Worm (Caenorhabditis elegans) whole organism, young adult: ENCODE results near the gene cng-1.

Experiments
- B0019.2 ChIP-seq: fragments of 200-800 bp; sonication (Bioruptor generic); conservative IDR thresholded peaks from 2 replicates; pipeline ENCODE4 v1.3.6; 2022; ENCODE audit warnings: missing genetic modification reagents, missing genetic modification characterization, missing compliant biosample characterization
- B0336.3 ChIP-seq: fragments of 200-800 bp; sonication (Bioruptor generic); IDR thresholded peaks from 2 replicates; pipeline ENCODE4 v1.3.6; 2022; ENCODE audit warnings: missing genetic modification characterization, missing compliant biosample characterization
- C17E4.6 ChIP-seq: fragments of 200-800 bp; sonication (Bioruptor generic); IDR thresholded peaks from 2 replicates; pipeline ENCODE4 v1.3.6; 2022; ENCODE audit warnings: missing genetic modification reagents, missing genetic modification characterization, missing compliant biosample characterization
- D2030.7 ChIP-seq: fragments of 200-800 bp; sonication (Bioruptor generic); IDR thresholded peaks from 2 replicates; pipeline ENCODE4 v1.3.6; 2022; ENCODE audit warnings: missing genetic modification reagents, missing genetic modification characterization, missing compliant biosample characterization
- Y53F4B.3 ChIP-seq: fragments of 200-800 bp; sonication (Bioruptor generic); IDR thresholded peaks from 2 replicates; pipeline ENCODE4 v1.3.6; 2022; ENCODE audit warnings: missing genetic modification reagents, missing genetic modification characterization, missing compliant biosample characterization
- Y53G8AR.9 ChIP-seq: fragments of 200-800 bp; sonication (Bioruptor generic); conservative IDR thresholded peaks from 2 replicates; pipeline ENCODE4 v1.3.6; 2022; ENCODE audit warnings: missing genetic modification reagents, missing genetic modification characterization, missing compliant biosample characterization
- attf-3 ChIP-seq: fragments of 200-800 bp; sonication (Bioruptor generic); conservative IDR thresholded peaks from 2 replicates; pipeline ENCODE4 v1.3.6; 2022; ENCODE audit warnings: missing genetic modification reagents, missing genetic modification characterization, missing compliant biosample characterization
- attf-6 ChIP-seq: fragments of 200-800 bp; sonication (Bioruptor generic); IDR thresholded peaks from 2 replicates; pipeline ENCODE4 v1.3.6; 2022; ENCODE audit warnings: missing genetic modification reagents, missing genetic modification characterization, missing compliant biosample characterization
- ccch-3 ChIP-seq: fragments of 200-800 bp; sonication (Bioruptor generic); optimal IDR thresholded peaks from 2 replicates; lab custom pipeline; 2018; ENCODE audit warnings: mild to moderate bottlenecking, missing genetic modification characterization, missing compliant biosample characterization
- cebp-1 ChIP-seq, 2 experiments: fragments of 200-800 bp in 1 of 2; sonication (Bioruptor generic) in 1 of 2; sonication (generic microtip) in 1 of 2; IDR thresholded peaks in 1 of 2; optimal IDR thresholded peaks in 1 of 2; 2 replicates each; pipeline versions ENCODE4 v1.3.6 to Lab custom; 2017 to 2022; ENCODE audit warnings: missing compliant biosample characterization in 2 of 2, missing genetic modification characterization in 2 of 2, mild to moderate bottlenecking in 1 of 2, missing genetic modification reagents in 1 of 2, moderate library complexity in 1 of 2
- ceh-40 ChIP-seq: fragments of 200-800 bp; sonication (Bioruptor generic); IDR thresholded peaks from 2 replicates; pipeline ENCODE4 v1.3.6; 2022; ENCODE audit warnings: missing genetic modification characterization, missing compliant biosample characterization
- dox-1 ChIP-seq: fragments of 200-800 bp; sonication (Bioruptor generic); IDR thresholded peaks from 2 replicates; pipeline ENCODE4 v1.3.6; 2022; ENCODE audit warnings: missing genetic modification reagents, missing genetic modification characterization, missing compliant biosample characterization
- dpl-1 ChIP-seq: fragments of 150-350 bp; optimal IDR thresholded peaks from 2 replicates; lab custom pipeline; 2014; ENCODE audit warnings: missing biosample characterization, missing genetic modification reagents, missing genetic modification characterization
- efl-1 ChIP-seq: fragments of 150-350 bp; optimal IDR thresholded peaks from 2 replicates; lab custom pipeline; 2014; ENCODE audit warnings: missing biosample characterization, missing genetic modification reagents, missing genetic modification characterization
- ekl-4 ChIP-seq: fragments of 200-800 bp; sonication (Bioruptor generic); IDR thresholded peaks from 2 replicates; pipeline ENCODE4 v1.3.6; 2022; ENCODE audit warnings: missing genetic modification reagents, missing genetic modification characterization, missing compliant biosample characterization
- him-1 ChIP-seq: sonication (generic microtip); optimal IDR thresholded peaks from 2 replicates; lab custom pipeline; 2016; ENCODE audit warnings: missing genotype, missing genetic modification reagents, missing genetic modification characterization, missing compliant biosample characterization
- hmg-1.2 ChIP-seq: fragments of 200-800 bp; sonication (Bioruptor generic); IDR thresholded peaks from 2 replicates; pipeline ENCODE4 v1.3.6; 2022; ENCODE audit warnings: missing genetic modification reagents, missing genetic modification characterization, missing compliant biosample characterization
- hmg-20 ChIP-seq: fragments of 200-800 bp; sonication (Bioruptor generic); IDR thresholded peaks from 2 replicates; pipeline ENCODE4 v1.3.6; 2022; ENCODE audit warnings: missing genetic modification reagents, missing genetic modification characterization, missing compliant biosample characterization
- hsf-1 ChIP-seq: fragments of 200-800 bp; sonication (Bioruptor generic); IDR thresholded peaks from 2 replicates; pipeline ENCODE4 v1.3.6; 2022; ENCODE audit warnings: missing genetic modification reagents, missing genetic modification characterization, missing compliant biosample characterization
- lin-26 ChIP-seq: fragments of 200-800 bp; sonication (Bioruptor generic); IDR thresholded peaks from 2 replicates; pipeline ENCODE4 v1.3.6; 2022; ENCODE audit warnings: missing genetic modification reagents, missing genetic modification characterization, missing compliant biosample characterization
- lin-35 ChIP-seq, 3 experiments: fragments of 150-350 bp in 2 of 3; sonication (generic microtip) in 1 of 3; optimal IDR thresholded peaks; 2 replicates each; lab custom pipeline; 2014 to 2018; ENCODE audit warnings: missing biosample characterization in 3 of 3, missing genetic modification characterization in 3 of 3, missing genetic modification reagents in 3 of 3
- lin-54 ChIP-seq: fragments of 200-800 bp; sonication (Bioruptor generic); optimal IDR thresholded peaks from 2 replicates; lab custom pipeline; 2018; ENCODE audit warnings: mild to moderate bottlenecking, missing genetic modification characterization, missing compliant biosample characterization
- lsl-1 ChIP-seq: fragments of 200-800 bp; sonication (Bioruptor generic); optimal IDR thresholded peaks from 2 replicates; lab custom pipeline; 2018; ENCODE audit warnings: mild to moderate bottlenecking, missing genetic modification characterization, moderate library complexity, missing compliant biosample characterization
- madf-10 ChIP-seq: sonication (generic microtip); optimal IDR thresholded peaks from 2 replicates; lab custom pipeline; 2016; ENCODE audit warnings: mild to moderate bottlenecking, missing genetic modification characterization, missing compliant biosample characterization
- madf-3 ChIP-seq: fragments of 200-800 bp; sonication (Bioruptor generic); IDR thresholded peaks from 2 replicates; pipeline ENCODE4 v1.3.6; 2022; ENCODE audit warnings: missing genetic modification reagents, missing genetic modification characterization, missing compliant biosample characterization
- nfya-1 ChIP-seq: sonication (generic microtip); optimal IDR thresholded peaks from 2 replicates; lab custom pipeline; 2017; ENCODE audit warnings: antibody characterized with exemption, missing compliant biosample characterization, missing genetic modification characterization, borderline replicate concordance; ENCODE audit not compliant: insufficient read depth
- pbrm-1 ChIP-seq: fragments of 200-800 bp; sonication (Bioruptor generic); IDR thresholded peaks from 2 replicates; pipeline ENCODE4 v1.3.6; 2022; ENCODE audit warnings: missing genetic modification reagents, missing genetic modification characterization, missing compliant biosample characterization
- repo-1 ChIP-seq: sonication (generic microtip); optimal IDR thresholded peaks from 2 replicates; lab custom pipeline; 2017; ENCODE audit warnings: mild to moderate bottlenecking, missing genetic modification characterization, missing compliant biosample characterization
- snpc-1.1 ChIP-seq: sonication (generic microtip); optimal IDR thresholded peaks from 2 replicates; lab custom pipeline; 2017; ENCODE audit warnings: missing genetic modification characterization, mild to moderate bottlenecking, missing compliant biosample characterization, antibody characterized with exemption, moderate library complexity, missing genotype, missing genetic modification reagents; ENCODE audit not compliant: insufficient read depth
- snpc-1.3 ChIP-seq: sonication (generic microtip); optimal IDR thresholded peaks from 2 replicates; lab custom pipeline; 2017; ENCODE audit warnings: missing genetic modification characterization, mild to moderate bottlenecking, missing compliant biosample characterization, antibody characterized with exemption, moderate library complexity, missing genotype, missing genetic modification reagents; ENCODE audit not compliant: insufficient read depth
- snpc-3.4 ChIP-seq: sonication (generic microtip); optimal IDR thresholded peaks from 2 replicates; lab custom pipeline; 2017; ENCODE audit warnings: missing genetic modification characterization, mild to moderate bottlenecking, missing compliant biosample characterization, antibody characterized with exemption, moderate library complexity, missing genotype, missing genetic modification reagents
- tbp1 ChIP-seq: fragments of 200-800 bp; sonication (Bioruptor generic); optimal IDR thresholded peaks from 2 replicates; lab custom pipeline; 2018; ENCODE audit warnings: mild to moderate bottlenecking, missing genetic modification characterization, missing compliant biosample characterization
- tbx-9 ChIP-seq: sonication (generic microtip); optimal IDR thresholded peaks from 2 replicates; lab custom pipeline; 2016; ENCODE audit warnings: borderline replicate concordance, missing genetic modification characterization, inconsistent platforms, missing compliant biosample characterization
- unc-130 ChIP-seq: sonication (generic microtip); optimal IDR thresholded peaks from 2 replicates; lab custom pipeline; 2016; ENCODE audit warnings: missing genetic modification reagents, missing genetic modification characterization, missing compliant biosample characterization
- ztf-18 ChIP-seq: sonication (generic microtip); optimal IDR thresholded peaks from 2 replicates; lab custom pipeline; 2016; ENCODE audit warnings: missing genotype, mild to moderate bottlenecking, missing genetic modification characterization, missing compliant biosample characterization
- ztf-25 ChIP-seq: fragments of 200-800 bp; sonication (Bioruptor generic); IDR thresholded peaks from 2 replicates; pipeline ENCODE4 v1.3.6; 2022; ENCODE audit warnings: missing genetic modification reagents, missing genetic modification characterization, missing compliant biosample characterization
- ztf-28 ChIP-seq: fragments of 200-800 bp; sonication (Bioruptor generic); IDR thresholded peaks from 2 replicates; pipeline ENCODE4 v1.3.6; 2022; ENCODE audit warnings: missing genetic modification reagents, missing genetic modification characterization, missing compliant biosample characterization

The cng-1 gene

DNA sequence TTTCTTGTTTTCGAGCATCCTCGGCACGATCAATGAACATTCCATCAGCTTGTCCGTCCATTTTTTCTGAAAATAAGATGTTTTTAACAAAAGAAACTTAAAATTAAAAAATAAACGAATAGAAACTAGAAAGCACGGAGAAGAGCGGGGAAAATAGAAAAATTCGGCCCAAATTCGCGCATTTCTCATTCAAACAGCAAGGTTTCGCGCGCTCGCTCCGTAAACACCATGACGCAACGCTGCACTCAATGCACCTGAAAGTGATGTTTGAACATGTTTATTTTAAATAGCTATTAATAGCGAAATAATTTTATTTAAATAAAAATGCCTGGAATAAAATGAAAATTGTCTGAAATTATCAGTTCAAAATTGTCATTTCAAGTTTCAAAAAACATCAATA is 28.3 kb upstream of the cng-1 start, which contains the start of the genes mcm-3 and C25D7.15 (continued):
- TF ChIP-seq snpc-1.1 (tag; lab: Kevin White, UChicago) = peak; percentile 46
- TF ChIP-seq ztf-28 (GFP tag; lab: Robert Waterston, UW) = no peak
- no peak for TF ChIP-seq Y53G8AR.9
- TF ChIP-seq tbx-9 = no peak
- peak; percentile 84 for TF ChIP-seq B0019.2 (GFP tag; lab: Robert Waterston, UW)
- peak; percentile 69; the same call in 1 of the 2 replicates for TF ChIP-seq dox-1 (GFP tag; lab: Robert Waterston, UW)
- peak; percentile 78 for TF ChIP-seq lsl-1 (GFP tag; lab: Kevin White, UChicago)
- TF ChIP-seq dpl-1 (GFP tag; lab: Kevin White, UChicago) = peak; percentile 89
- TF ChIP-seq D2030.7 = peak; percentile 87
- TF ChIP-seq lin-54 = peak; percentile 80
- no peak for TF ChIP-seq ztf-25 (GFP tag; lab: Robert Waterston, UW)
- no peak for TF ChIP-seq cebp-1 (GFP tag; IDR thresholded peaks at IDR 0.05; lab: Robert Waterston, UW)
- peak; percentile 6 for TF ChIP-seq cebp-1 (tag; optimal IDR thresholded peaks at IDR 0.05; lab: Kevin White, UChicago)
- peak; percentile 27 for TF ChIP-seq snpc-1.3 (tag; lab: Kevin White, UChicago)
- peak in 2 of 3 experiments; percentile 45 to 62 for TF ChIP-seq lin-35 (GFP tag; optimal IDR thresholded peaks at IDR 0.05; lab: Kevin White, UChicago)
- TF ChIP-seq pbrm-1 = peak; percentile 63; the same call in 1 of the 2 replicates
- TF ChIP-seq tbp1 (GFP tag; lab: Kevin White, UChicago) = peak; percentile 55
- peak; percentile 84 for TF ChIP-seq snpc-3.4 (tag; lab: Kevin White, UChicago)
- peak; percentile 50; the same call in 1 of the 2 replicates for TF ChIP-seq B0336.3 (GFP tag; lab: Robert Waterston, UW)
- peak; percentile 53 for TF ChIP-seq him-1 (tag; lab: Kevin White, UChicago)
- no peak for TF ChIP-seq ekl-4
- TF ChIP-seq ceh-40 (GFP tag; lab: Robert Waterston, UW) = no peak
- TF ChIP-seq efl-1 (GFP tag; lab: Kevin White, UChicago) = peak; percentile 96
- no peak for TF ChIP-seq attf-6 (GFP tag; lab: Robert Waterston, UW)
- no peak for TF ChIP-seq C17E4.6
- TF ChIP-seq ccch-3 (GFP tag; lab: Kevin White, UChicago) = no peak
- TF ChIP-seq hmg-20 (GFP tag; lab: Robert Waterston, UW) = no peak
- TF ChIP-seq Y53F4B.3 (GFP tag; lab: Robert Waterston, UW) = no peak
- TF ChIP-seq hsf-1 (GFP tag; lab: Robert Waterston, UW) = peak; percentile 87
- no peak for TF ChIP-seq madf-10
- peak; percentile 46; the same call in 1 of the 2 replicates for TF ChIP-seq hmg-1.2 (GFP tag; lab: Robert Waterston, UW)
- TF ChIP-seq attf-3 (GFP tag; lab: Robert Waterston, UW) = 0 out of 2 replicates have a peak, but pooled peaks have one; percentile 42
- TF ChIP-seq madf-3 (GFP tag; lab: Robert Waterston, UW) = peak; percentile 78; the same call in 1 of the 2 replicates
- no peak for TF ChIP-seq repo-1 (tag; lab: Kevin White, UChicago)
- TF ChIP-seq unc-130 (GFP tag; lab: Kevin White, UChicago) = peak; percentile 0
- TF ChIP-seq ztf-18 (tag; lab: Kevin White, UChicago) = peak; percentile 7

- peak; percentile 60; the same call in 1 of the 2 replicates for TF ChIP-seq lin-26
- TF ChIP-seq nfya-1 (tag; lab: Kevin White, UChicago) = no peak
- TF ChIP-seq, all 124 proteins: peak for 1
These were observed 27.7 kb upstream of the cng-1 start for ce11 chrV:15058965-15059364.
